Worm (Caenorhabditis elegans) whole organism, late embryonic: ENCODE results near the gene spv-1.

Experiments used
- C08G9.2 ChIP-seq: sonication (generic microtip); optimal IDR thresholded peaks from 2 replicates; lab custom pipeline; 2016; ENCODE audit warnings: mild to moderate bottlenecking, missing genetic modification characterization, moderate library complexity, missing compliant biosample characterization
- C38D4.7 ChIP-seq: fragments of 200-800 bp; sonication (Bioruptor generic); optimal IDR thresholded peaks from 2 replicates; lab custom pipeline; 2018; ENCODE audit warnings: mild to moderate bottlenecking, missing genetic modification characterization, moderate library complexity, missing compliant biosample characterization
- K02D7.2 ChIP-seq: sonication (generic microtip); optimal IDR thresholded peaks from 2 replicates; lab custom pipeline; 2017; ENCODE audit warnings: mild to moderate bottlenecking, missing genetic modification characterization, missing compliant biosample characterization
- K09A11.1 ChIP-seq: sonication (generic microtip); optimal IDR thresholded peaks from 2 replicates; lab custom pipeline; 2017; ENCODE audit warnings: antibody characterized with exemption, mild to moderate bottlenecking, missing genetic modification characterization, missing compliant biosample characterization; ENCODE audit not compliant: insufficient read depth
- T23F11.4 ChIP-seq: fragments of 200-800 bp; sonication (Bioruptor generic); optimal IDR thresholded peaks from 2 replicates; lab custom pipeline; 2018; ENCODE audit warnings: mild to moderate bottlenecking, missing genetic modification characterization, missing compliant biosample characterization
- ahr-1 ChIP-seq: sonication (generic microtip); optimal IDR thresholded peaks from 2 replicates; lab custom pipeline; 2016; ENCODE audit warnings: missing genetic modification characterization, missing compliant biosample characterization
- ama-1 ChIP-seq: fragments of 150-350 bp; optimal IDR thresholded peaks from 2 replicates; lab custom pipeline; 2014
- ceh-14 ChIP-seq: sonication (generic microtip); optimal IDR thresholded peaks from 2 replicates; lab custom pipeline; 2016; ENCODE audit warnings: missing genotype, missing genetic modification characterization, missing compliant biosample characterization
- ceh-18 ChIP-seq: sonication (generic microtip); optimal IDR thresholded peaks from 2 replicates; lab custom pipeline; 2016; ENCODE audit warnings: missing genetic modification characterization, missing compliant biosample characterization
- ceh-19 ChIP-seq: fragments of 200-800 bp; sonication (Bioruptor generic); optimal IDR thresholded peaks from 2 replicates; lab custom pipeline; 2018; ENCODE audit warnings: mild to moderate bottlenecking, missing genetic modification characterization, missing compliant biosample characterization
- ceh-31 ChIP-seq: sonication (generic microtip); optimal IDR thresholded peaks from 2 replicates; lab custom pipeline; 2016; ENCODE audit warnings: missing genetic modification characterization, missing compliant biosample characterization
- ceh-34 ChIP-seq: sonication (generic microtip); optimal IDR thresholded peaks from 2 replicates; lab custom pipeline; 2016; ENCODE audit warnings: mild to moderate bottlenecking, missing genetic modification characterization, missing compliant biosample characterization
- che-1 ChIP-seq: sonication (generic microtip); optimal IDR thresholded peaks from 2 replicates; lab custom pipeline; 2016; ENCODE audit warnings: mild to moderate bottlenecking, missing genetic modification characterization, missing compliant biosample characterization
- elt-2 ChIP-seq: sonication (generic microtip); optimal IDR thresholded peaks from 2 replicates; lab custom pipeline; 2016; ENCODE audit warnings: missing genetic modification reagents, missing genetic modification characterization, missing compliant biosample characterization
- ets-4 ChIP-seq: sonication (generic microtip); optimal IDR thresholded peaks from 2 replicates; lab custom pipeline; 2016; ENCODE audit warnings: missing genetic modification characterization, missing compliant biosample characterization
- eyg-1 ChIP-seq: sonication (generic microtip); optimal IDR thresholded peaks from 2 replicates; lab custom pipeline; 2016; ENCODE audit warnings: missing genotype, missing genetic modification characterization, missing compliant biosample characterization
- fax-1 ChIP-seq: sonication (generic microtip); optimal IDR thresholded peaks from 2 replicates; lab custom pipeline; 2016; ENCODE audit warnings: missing genotype, missing genetic modification characterization, missing compliant biosample characterization
- fkh-10 ChIP-seq: fragments of 150-350 bp; optimal IDR thresholded peaks from 2 replicates; lab custom pipeline; 2014; ENCODE audit warnings: missing biosample characterization, missing genetic modification reagents, missing genetic modification characterization
- lin-11 ChIP-seq: fragments of 200-800 bp; sonication (Bioruptor generic); optimal IDR thresholded peaks from 2 replicates; lab custom pipeline; 2018; ENCODE audit warnings: mild to moderate bottlenecking, missing genetic modification characterization, missing compliant biosample characterization
- nfya-1 ChIP-seq: sonication (generic microtip); optimal IDR thresholded peaks from 2 replicates; lab custom pipeline; 2017; ENCODE audit warnings: missing genetic modification characterization, mild to moderate bottlenecking, missing compliant biosample characterization, antibody characterized with exemption, moderate library complexity
- nhr-11 ChIP-seq: fragments of 150-350 bp; optimal IDR thresholded peaks from 2 replicates; lab custom pipeline; 2014; ENCODE audit warnings: missing biosample characterization, missing genetic modification characterization
- pat-9 ChIP-seq: fragments of 200-800 bp; sonication (Bioruptor generic); optimal IDR thresholded peaks from 2 replicates; lab custom pipeline; 2018; ENCODE audit warnings: mild to moderate bottlenecking, missing genetic modification characterization, moderate library complexity, missing compliant biosample characterization
- pros-1 ChIP-seq: fragments of 150-350 bp; optimal IDR thresholded peaks from 2 replicates; lab custom pipeline; 2014; ENCODE audit warnings: missing biosample characterization, missing genetic modification reagents, missing genetic modification characterization
- rnt-1 ChIP-seq: sonication (generic microtip); optimal IDR thresholded peaks from 2 replicates; lab custom pipeline; 2016; ENCODE audit warnings: missing genetic modification characterization, missing compliant biosample characterization
- sox-2 ChIP-seq: fragments of 200-800 bp; sonication (Bioruptor generic); IDR thresholded peaks from 2 replicates; pipeline ENCODE4 v1.3.6; 2022; ENCODE audit warnings: missing genetic modification reagents, missing genetic modification characterization, missing compliant biosample characterization
- tbx-2 ChIP-seq: sonication (generic microtip); optimal IDR thresholded peaks from 2 replicates; lab custom pipeline; 2016; ENCODE audit warnings: missing genetic modification characterization, missing compliant biosample characterization
- ttx-3 ChIP-seq: sonication (generic microtip); optimal IDR thresholded peaks from 2 replicates; lab custom pipeline; 2016; ENCODE audit warnings: missing genetic modification reagents, missing genetic modification characterization, missing compliant biosample characterization
- unc-3 ChIP-seq, 2 experiments: fragments of 200-800 bp in 1 of 2; sonication (Bioruptor generic) in 1 of 2; sonication (generic microtip) in 1 of 2; conservative IDR thresholded peaks in 1 of 2; optimal IDR thresholded peaks in 1 of 2; 2 replicates each; pipeline versions ENCODE4 v1.3.6 to Lab custom; 2016 to 2022; ENCODE audit warnings: missing compliant biosample characterization in 2 of 2, missing genetic modification characterization in 2 of 2, missing genetic modification reagents in 1 of 2
- unc-42 ChIP-seq: sonication (generic microtip); optimal IDR thresholded peaks from 2 replicates; lab custom pipeline; 2016; ENCODE audit warnings: missing genotype, missing genetic modification characterization, missing compliant biosample characterization
- unc-55 ChIP-seq: sonication (generic microtip); optimal IDR thresholded peaks from 2 replicates; lab custom pipeline; 2017; ENCODE audit warnings: missing biosample characterization, missing genetic modification reagents, missing genetic modification characterization
- ztf-16 ChIP-seq: sonication (generic microtip); optimal IDR thresholded peaks from 2 replicates; lab custom pipeline; 2017; ENCODE audit warnings: missing genetic modification characterization, missing compliant biosample characterization

The spv-1 gene

DNA sequence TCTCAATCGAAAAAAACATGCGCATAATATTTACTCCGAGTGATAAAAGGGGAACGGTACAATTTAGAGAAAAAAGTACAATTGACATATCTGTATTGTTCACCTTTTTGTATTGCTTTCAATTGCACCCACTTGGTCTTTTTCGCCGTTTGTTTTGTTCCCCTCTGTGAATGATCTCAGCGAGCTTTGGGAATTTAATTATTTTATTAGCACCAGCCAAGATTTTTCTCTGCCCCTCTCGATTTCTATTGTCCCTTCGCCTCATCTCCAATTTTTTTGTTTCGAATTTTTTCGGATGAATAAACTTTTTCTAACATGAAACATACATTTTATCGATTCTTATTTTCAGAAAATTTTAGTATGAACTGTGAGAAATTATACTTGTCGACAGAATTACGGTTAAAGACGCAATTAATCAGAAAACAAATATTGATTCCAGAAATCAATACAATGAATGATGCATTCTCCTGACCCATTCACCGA lies 28.3 kb downstream of the spv-1 start, which contains the start of gene rev-1:
Gene rev-1, plus strand, starts transcription at position 433 of the 483 bp plus-strand sequence.
- TF ChIP-seq T23F11.4 (GFP tag; lab: Kevin White, UChicago) (no peak), fax-1 (tag; lab: Kevin White, UChicago) (no peak), ttx-3 (tag; lab: Kevin White, UChicago) (no peak), unc-55 (GFP tag; lab: Kevin White, UChicago) (no peak), lin-11 (tag; lab: Kevin White, UChicago) (no peak), unc-42 (peak; percentile 40), eyg-1 (tag; lab: Kevin White, UChicago) (no peak)

DNA sequence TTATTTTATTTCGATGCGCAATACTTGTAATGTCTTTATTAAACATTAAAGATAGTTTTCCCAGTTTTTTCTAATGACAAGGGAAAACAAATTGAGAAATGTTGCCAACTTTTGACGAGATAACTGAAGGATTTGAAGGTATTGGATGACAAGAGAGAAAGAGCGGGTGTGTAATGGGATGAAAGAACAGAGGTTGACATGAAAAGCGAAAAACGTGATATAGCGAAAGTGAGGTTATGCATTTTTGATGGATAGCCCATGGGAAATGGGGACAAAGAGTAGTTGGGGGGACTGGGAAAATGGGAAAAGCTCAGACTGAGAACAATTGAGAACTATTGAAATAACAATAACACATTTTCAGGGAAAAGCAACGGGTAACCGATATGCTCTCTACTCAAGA lies 33.3 kb downstream of the spv-1 start:
- TF ChIP-seq unc-55 (GFP tag; lab: Kevin White, UChicago) (peak; percentile 54), che-1 (no peak)

DNA sequence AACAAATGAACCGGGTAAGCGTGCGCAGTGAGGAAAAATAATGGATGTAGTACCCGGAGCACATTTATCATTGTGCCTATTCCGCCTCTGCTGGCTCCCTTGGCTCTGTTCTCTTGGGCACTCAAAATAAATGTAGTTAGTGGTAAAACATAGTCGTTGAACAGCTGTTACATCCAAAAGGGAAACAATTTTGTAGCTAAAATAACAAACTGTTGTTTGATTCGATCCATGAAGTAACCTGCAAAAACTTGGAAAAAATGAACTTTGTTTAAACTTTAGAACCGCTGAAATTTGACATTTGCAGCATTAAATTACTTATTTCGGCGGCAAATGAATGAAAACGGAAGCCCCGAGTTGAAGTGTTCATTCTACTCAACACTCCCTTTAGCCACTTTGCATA lies 34.9 kb downstream of the spv-1 start:
- TF ChIP-seq K02D7.2: no peak
- no peak for TF ChIP-seq lin-11 (tag; lab: Kevin White, UChicago)
- peak; percentile 69 for TF ChIP-seq ceh-34 (tag; lab: Kevin White, UChicago)
- TF ChIP-seq nhr-11: no peak

DNA sequence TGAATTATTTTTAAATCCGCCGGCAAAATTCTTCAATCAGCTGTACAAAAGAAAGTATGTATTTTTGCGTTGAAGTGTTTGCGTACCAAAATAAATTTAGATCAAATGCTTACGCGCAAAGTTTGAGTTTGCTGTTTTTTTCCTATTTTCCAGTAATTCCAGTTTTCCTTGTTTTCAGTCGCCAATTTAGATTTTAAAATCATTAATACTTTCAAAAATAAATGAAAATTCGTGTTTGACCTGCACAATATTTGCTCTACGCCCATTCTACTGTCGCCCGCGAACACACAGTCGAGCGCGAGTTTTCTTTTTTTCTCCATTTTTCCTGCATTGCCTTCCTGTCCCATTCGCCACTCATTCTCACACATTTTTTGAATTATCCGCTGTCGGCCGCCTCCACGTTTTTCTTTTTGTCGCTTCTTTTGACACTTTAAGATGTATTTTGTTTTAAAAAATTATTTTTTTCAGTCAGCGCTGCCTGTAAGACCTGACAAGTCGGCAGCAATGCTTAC lies 35.7 kb downstream of the spv-1 start, which contains the start of gene ptc-1:
Gene ptc-1, plus strand, starts transcription at position 462 of the 512 bp plus-strand sequence.
- TF ChIP-seq K09A11.1 (tag; lab: Kevin White, UChicago) (no peak), sox-2 (no peak), ahr-1 (tag; lab: Kevin White, UChicago) (no peak), unc-3 (GFP tag; conservative IDR thresholded peaks at IDR 0.05; lab: Robert Waterston, UW) (no peak), unc-3 (tag; optimal IDR thresholded peaks at IDR 0.05; lab: Kevin White, UChicago) (no peak), ceh-19 (GFP tag; lab: Kevin White, UChicago) (no peak), pat-9 (no peak), fkh-10 (GFP tag; lab: Kevin White, UChicago) (no peak), ztf-16 (tag; lab: Kevin White, UChicago) (no peak), ama-1 (lab: Kevin White, UChicago) (no peak)
- TF ChIP-seq, all 69 proteins: peak for 0

DNA sequence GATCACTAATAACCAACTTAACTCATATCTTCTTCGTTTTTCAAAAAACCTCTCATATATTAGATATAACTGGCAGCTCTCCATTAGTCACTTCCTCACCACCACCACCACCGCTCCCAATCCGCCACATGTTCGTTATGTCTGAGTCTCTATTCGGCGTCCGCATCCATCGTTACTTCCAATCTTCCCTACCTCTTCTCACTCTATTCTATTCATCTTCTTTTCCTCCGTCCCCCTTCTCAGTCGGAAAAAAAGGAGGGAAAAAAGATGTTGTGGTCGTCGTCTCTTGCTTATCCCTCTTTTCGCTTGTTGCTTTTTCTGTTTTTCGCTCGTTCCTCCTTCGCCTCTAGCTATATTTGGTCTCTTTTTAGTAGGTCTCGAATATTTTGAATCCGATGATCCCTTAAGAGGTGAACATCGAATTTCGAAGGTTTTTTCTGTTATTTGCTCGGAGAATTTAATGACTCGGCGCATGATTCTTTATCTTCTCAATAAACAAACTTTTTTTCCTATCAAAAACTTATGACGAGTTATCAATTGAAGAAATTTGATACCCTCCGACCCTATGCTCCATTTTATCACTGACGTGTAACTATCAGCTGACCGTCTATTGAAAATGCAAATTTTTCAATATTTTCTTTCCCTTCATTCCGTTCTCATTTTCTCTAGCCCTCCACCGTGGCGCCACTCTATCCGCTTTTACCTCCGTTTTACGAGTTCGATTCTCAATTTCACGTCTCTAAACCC lies 36.5 kb downstream of the spv-1 start:
- TF ChIP-seq sox-2: no peak
- peak; percentile 1 for TF ChIP-seq ceh-14 (tag; lab: Kevin White, UChicago)
- peak; percentile 23 for TF ChIP-seq C08G9.2
- TF ChIP-seq nfya-1 (tag; lab: Kevin White, UChicago): peak; percentile 21
- no peak for TF ChIP-seq che-1
- TF ChIP-seq rnt-1: peak; percentile 17
- TF ChIP-seq C38D4.7 (GFP tag; lab: Kevin White, UChicago): no peak
- TF ChIP-seq pros-1 (tag; lab: Kevin White, UChicago): peak; percentile 55
- TF ChIP-seq unc-42: peak; percentile 42
- peak; percentile 38 for TF ChIP-seq ceh-18 (tag; lab: Kevin White, UChicago)
- peak; percentile 57 for TF ChIP-seq ceh-31 (tag; lab: Kevin White, UChicago)
- TF ChIP-seq tbx-2 (tag; lab: Kevin White, UChicago): peak; percentile 47
- TF ChIP-seq elt-2 (tag; lab: Kevin White, UChicago): peak; percentile 50
- TF ChIP-seq ets-4: no peak
- TF ChIP-seq, all 69 proteins: peak for 10
